Worm (Caenorhabditis elegans) whole organism, late embryonic: ENCODE data around the gene cec-7.
A peak's percentile ranks its signal among the peaks of the same experiment; 100 is the strongest.

Source experiments
- C08G9.2 ChIP-seq: sonication (generic microtip); optimal IDR thresholded peaks from 2 replicates; lab custom pipeline; 2016; ENCODE audit warnings: mild to moderate bottlenecking, missing genetic modification characterization, moderate library complexity, missing compliant biosample characterization
- F13H6.1 ChIP-seq: sonication (generic microtip); optimal IDR thresholded peaks from 2 replicates; lab custom pipeline; 2016; ENCODE audit warnings: missing genetic modification characterization, missing compliant biosample characterization
- K02D7.2 ChIP-seq: sonication (generic microtip); optimal IDR thresholded peaks from 2 replicates; lab custom pipeline; 2017; ENCODE audit warnings: mild to moderate bottlenecking, missing genetic modification characterization, missing compliant biosample characterization
- K09A11.1 ChIP-seq: sonication (generic microtip); optimal IDR thresholded peaks from 2 replicates; lab custom pipeline; 2017; ENCODE audit warnings: antibody characterized with exemption, mild to moderate bottlenecking, missing genetic modification characterization, missing compliant biosample characterization; ENCODE audit not compliant: insufficient read depth
- T23F11.4 ChIP-seq: fragments of 200-800 bp; sonication (Bioruptor generic); optimal IDR thresholded peaks from 2 replicates; lab custom pipeline; 2018; ENCODE audit warnings: mild to moderate bottlenecking, missing genetic modification characterization, missing compliant biosample characterization
- Y22D7AL.16 ChIP-seq: sonication (generic microtip); optimal IDR thresholded peaks from 2 replicates; lab custom pipeline; 2016; ENCODE audit warnings: missing genetic modification characterization, missing compliant biosample characterization
- ahr-1 ChIP-seq: sonication (generic microtip); optimal IDR thresholded peaks from 2 replicates; lab custom pipeline; 2016; ENCODE audit warnings: missing genetic modification characterization, missing compliant biosample characterization
- ama-1 ChIP-seq: fragments of 150-350 bp; optimal IDR thresholded peaks from 2 replicates; lab custom pipeline; 2014
- ceh-14 ChIP-seq: sonication (generic microtip); optimal IDR thresholded peaks from 2 replicates; lab custom pipeline; 2016; ENCODE audit warnings: missing genotype, missing genetic modification characterization, missing compliant biosample characterization
- ceh-18 ChIP-seq: sonication (generic microtip); optimal IDR thresholded peaks from 2 replicates; lab custom pipeline; 2016; ENCODE audit warnings: missing genetic modification characterization, missing compliant biosample characterization
- ceh-19 ChIP-seq: fragments of 200-800 bp; sonication (Bioruptor generic); optimal IDR thresholded peaks from 2 replicates; lab custom pipeline; 2018; ENCODE audit warnings: mild to moderate bottlenecking, missing genetic modification characterization, missing compliant biosample characterization
- ceh-2 ChIP-seq: sonication (generic microtip); optimal IDR thresholded peaks from 2 replicates; lab custom pipeline; 2016; ENCODE audit warnings: missing genotype, missing genetic modification characterization, missing compliant biosample characterization
- ceh-30 ChIP-seq: fragments of 150-350 bp; optimal IDR thresholded peaks from 2 replicates; lab custom pipeline; 2014; ENCODE audit warnings: missing biosample characterization, missing genetic modification characterization
- ceh-34 ChIP-seq: sonication (generic microtip); optimal IDR thresholded peaks from 2 replicates; lab custom pipeline; 2016; ENCODE audit warnings: mild to moderate bottlenecking, missing genetic modification characterization, missing compliant biosample characterization
- ceh-45 ChIP-seq: fragments of 200-800 bp; sonication (Bioruptor generic); IDR thresholded peaks from 2 replicates; pipeline ENCODE4 v1.3.6; 2022; ENCODE audit warnings: missing genetic modification reagents, missing genetic modification characterization, missing compliant biosample characterization
- ceh-9 ChIP-seq: sonication (generic microtip); optimal IDR thresholded peaks from 2 replicates; lab custom pipeline; 2016; ENCODE audit warnings: mild to moderate bottlenecking, missing genetic modification characterization, inconsistent platforms, missing compliant biosample characterization
- dmd-4 ChIP-seq: sonication (generic microtip); optimal IDR thresholded peaks from 2 replicates; lab custom pipeline; 2016; ENCODE audit warnings: borderline replicate concordance, missing genetic modification characterization, missing compliant biosample characterization
- elt-2 ChIP-seq: sonication (generic microtip); optimal IDR thresholded peaks from 2 replicates; lab custom pipeline; 2016; ENCODE audit warnings: missing genetic modification reagents, missing genetic modification characterization, missing compliant biosample characterization
- eyg-1 ChIP-seq: sonication (generic microtip); optimal IDR thresholded peaks from 2 replicates; lab custom pipeline; 2016; ENCODE audit warnings: missing genotype, missing genetic modification characterization, missing compliant biosample characterization
- fax-1 ChIP-seq: sonication (generic microtip); optimal IDR thresholded peaks from 2 replicates; lab custom pipeline; 2016; ENCODE audit warnings: missing genotype, missing genetic modification characterization, missing compliant biosample characterization
- hlh-13 ChIP-seq: fragments of 200-800 bp; sonication (Bioruptor generic); optimal IDR thresholded peaks from 2 replicates; lab custom pipeline; 2018; ENCODE audit warnings: mild to moderate bottlenecking, missing genetic modification characterization, missing compliant biosample characterization
- hlh-15 ChIP-seq: sonication (generic microtip); optimal IDR thresholded peaks from 2 replicates; lab custom pipeline; 2016; ENCODE audit warnings: missing genetic modification characterization, missing compliant biosample characterization
- hlh-8 ChIP-seq: sonication (generic microtip); optimal IDR thresholded peaks from 2 replicates; lab custom pipeline; 2016; ENCODE audit warnings: missing genotype, missing genetic modification characterization, missing compliant biosample characterization
- lim-6 ChIP-seq: sonication (generic microtip); optimal IDR thresholded peaks from 2 replicates; lab custom pipeline; 2016; ENCODE audit warnings: missing genetic modification characterization, missing compliant biosample characterization
- lin-11 ChIP-seq: fragments of 200-800 bp; sonication (Bioruptor generic); optimal IDR thresholded peaks from 2 replicates; lab custom pipeline; 2018; ENCODE audit warnings: mild to moderate bottlenecking, missing genetic modification characterization, missing compliant biosample characterization
- madf-2 ChIP-seq: sonication (generic microtip); optimal IDR thresholded peaks from 2 replicates; lab custom pipeline; 2017; ENCODE audit warnings: missing genetic modification characterization, missing compliant biosample characterization
- nfya-1 ChIP-seq: sonication (generic microtip); optimal IDR thresholded peaks from 2 replicates; lab custom pipeline; 2017; ENCODE audit warnings: missing genetic modification characterization, mild to moderate bottlenecking, missing compliant biosample characterization, antibody characterized with exemption, moderate library complexity
- npax-4 ChIP-seq: sonication (generic microtip); optimal IDR thresholded peaks from 2 replicates; lab custom pipeline; 2016; ENCODE audit warnings: missing genetic modification characterization, missing compliant biosample characterization
- odd-2 ChIP-seq: sonication (generic microtip); optimal IDR thresholded peaks from 2 replicates; lab custom pipeline; 2017; ENCODE audit warnings: antibody characterized with exemption, mild to moderate bottlenecking, missing genetic modification characterization, missing compliant biosample characterization
- pag-3 ChIP-seq: sonication (generic microtip); optimal IDR thresholded peaks from 2 replicates; lab custom pipeline; 2016; ENCODE audit warnings: missing compliant biosample characterization, missing genetic modification characterization, borderline replicate concordance
- pat-9 ChIP-seq: fragments of 200-800 bp; sonication (Bioruptor generic); optimal IDR thresholded peaks from 2 replicates; lab custom pipeline; 2018; ENCODE audit warnings: mild to moderate bottlenecking, missing genetic modification characterization, moderate library complexity, missing compliant biosample characterization
- pha-4 ChIP-seq: fragments of 150-350 bp; optimal IDR thresholded peaks from 2 replicates; lab custom pipeline; 2018; ENCODE audit warnings: missing biosample characterization, missing genetic modification reagents, missing genetic modification characterization
- sdc-2 ChIP-seq: sonication (generic microtip); optimal IDR thresholded peaks from 2 replicates; lab custom pipeline; 2016; ENCODE audit warnings: missing genotype, missing genetic modification characterization, missing compliant biosample characterization
- sox-2 ChIP-seq: fragments of 200-800 bp; sonication (Bioruptor generic); IDR thresholded peaks from 2 replicates; pipeline ENCODE4 v1.3.6; 2022; ENCODE audit warnings: missing genetic modification reagents, missing genetic modification characterization, missing compliant biosample characterization
- syd-9 ChIP-seq: sonication (generic microtip); optimal IDR thresholded peaks from 2 replicates; lab custom pipeline; 2016; ENCODE audit warnings: mild to moderate bottlenecking, missing genetic modification characterization, moderate library complexity, missing compliant biosample characterization
- tbx-2 ChIP-seq: sonication (generic microtip); optimal IDR thresholded peaks from 2 replicates; lab custom pipeline; 2016; ENCODE audit warnings: missing genetic modification characterization, missing compliant biosample characterization
- unc-42 ChIP-seq: sonication (generic microtip); optimal IDR thresholded peaks from 2 replicates; lab custom pipeline; 2016; ENCODE audit warnings: missing genotype, missing genetic modification characterization, missing compliant biosample characterization
- unc-55 ChIP-seq: sonication (generic microtip); optimal IDR thresholded peaks from 2 replicates; lab custom pipeline; 2017; ENCODE audit warnings: missing biosample characterization, missing genetic modification reagents, missing genetic modification characterization
- unc-86 ChIP-seq: sonication (generic microtip); optimal IDR thresholded peaks from 2 replicates; lab custom pipeline; 2016; ENCODE audit warnings: missing genetic modification characterization, missing compliant biosample characterization
- ztf-16 ChIP-seq: sonication (generic microtip); optimal IDR thresholded peaks from 2 replicates; lab custom pipeline; 2017; ENCODE audit warnings: missing genetic modification characterization, missing compliant biosample characterization

cec-7 gene

ce11 chrIII:12918575-12918974, 41.2 kb upstream of the cec-7 start, which contains the start of gene Y37D8A.16:
Gene Y37D8A.16, minus strand, starts transcription at chrIII:12918675.
- no peak for TF ChIP-seq ceh-30
- TF ChIP-seq dmd-4 (tag; lab: Kevin White, UChicago), result no peak
- no peak for TF ChIP-seq npax-4
- TF ChIP-seq ceh-34 (tag; lab: Kevin White, UChicago), result no peak
- TF ChIP-seq pag-3 (tag; lab: Kevin White, UChicago), result no peak
- TF ChIP-seq ceh-45, result no peak
- no peak for TF ChIP-seq nfya-1
- TF ChIP-seq elt-2, result no peak
- no peak for TF ChIP-seq unc-55
- no peak for TF ChIP-seq unc-86 (tag; lab: Kevin White, UChicago)
- TF ChIP-seq hlh-13 (GFP tag; lab: Kevin White, UChicago), result no peak
- TF ChIP-seq madf-2, result no peak

- no peak for TF ChIP-seq unc-55
- TF ChIP-seq ceh-45, result no peak
- no peak for TF ChIP-seq madf-2
- no peak for TF ChIP-seq K02D7.2 (tag; lab: Kevin White, UChicago)
- TF ChIP-seq sox-2 (GFP tag; lab: Robert Waterston, UW), result no peak
Observed at ce11 chrIII:12917852-12918251, 40.5 kb upstream of the cec-7 start.

ce11 chrIII:12916459-12916858, 39.1 kb upstream of the cec-7 start:
- peak; percentile 63 for TF ChIP-seq unc-42 (tag; lab: Kevin White, UChicago)
- no peak for TF ChIP-seq ceh-30

- TF ChIP-seq lin-11, result no peak
Observed at ce11 chrIII:12910365-12910764, 33.0 kb upstream of the cec-7 start, which contains the start of gene flp-14. Gene flp-14, plus strand, starts transcription at chrIII:12910510.

ce11 chrIII:12907218-12907617, 29.8 kb upstream of the cec-7 start:
- TF ChIP-seq npax-4 (no peak), eyg-1 (tag; lab: Kevin White, UChicago) (no peak), pat-9 (tag; lab: Kevin White, UChicago) (no peak), ceh-14 (tag; lab: Kevin White, UChicago) (no peak), ahr-1 (tag; lab: Kevin White, UChicago) (no peak), ceh-19 (GFP tag; lab: Kevin White, UChicago) (no peak)

- peak; percentile 71 for TF ChIP-seq ama-1
- TF ChIP-seq ceh-19 (GFP tag; lab: Kevin White, UChicago), result no peak
Observed at ce11 chrIII:12906611-12907037, 29.2 kb upstream of the cec-7 start.

ce11 chrIII:12904987-12905541, 27.7 kb upstream of the cec-7 start, which contains the start of gene cox-5A:
Gene cox-5A, plus strand, starts transcription at chrIII:12905491.
- TF ChIP-seq pha-4 (no peak), ztf-16 (peak; percentile 88), ceh-9 (tag; lab: Kevin White, UChicago) (no peak), tbx-2 (tag; lab: Kevin White, UChicago) (peak; percentile 91), F13H6.1 (tag; lab: Kevin White, UChicago) (peak; percentile 43), K09A11.1 (tag; lab: Kevin White, UChicago) (peak; percentile 50), ceh-18 (tag; lab: Kevin White, UChicago) (peak; percentile 94), hlh-15 (tag; lab: Kevin White, UChicago) (peak; percentile 20), ama-1 (no peak), pag-3 (tag; lab: Kevin White, UChicago) (no peak), lim-6 (tag; lab: Kevin White, UChicago) (peak; percentile 71), ceh-19 (GFP tag; lab: Kevin White, UChicago) (peak; percentile 38), hlh-8 (tag; lab: Kevin White, UChicago) (no peak), odd-2 (tag; lab: Kevin White, UChicago) (no peak), fax-1 (tag; lab: Kevin White, UChicago) (no peak), sdc-2 (peak; percentile 21), ceh-2 (tag; lab: Kevin White, UChicago) (peak; percentile 67), C08G9.2 (tag; lab: Kevin White, UChicago) (peak; percentile 43), npax-4 (peak; percentile 28), lin-11 (peak; percentile 24), unc-86 (tag; lab: Kevin White, UChicago) (peak; percentile 70), ceh-34 (tag; lab: Kevin White, UChicago) (peak; percentile 91), T23F11.4 (GFP tag; lab: Kevin White, UChicago) (no peak), Y22D7AL.16 (tag; lab: Kevin White, UChicago) (no peak), syd-9 (tag; lab: Kevin White, UChicago) (peak; percentile 32), unc-42 (tag; lab: Kevin White, UChicago) (peak; percentile 98)
